Fruit fly (Drosophila melanogaster) S2 (cell line): Measurements from ENCODE around the gene CG4022.

Experiments
- CG8478 ChIP-seq: fragments of >200 bp; optimal IDR thresholded peaks from 2 replicates; lab custom pipeline; 2018
- CTCF ChIP-seq, 2 experiments: fragments of >200 bp; optimal IDR thresholded peaks; 2 replicates each; lab custom pipeline; 2018

DNA sequence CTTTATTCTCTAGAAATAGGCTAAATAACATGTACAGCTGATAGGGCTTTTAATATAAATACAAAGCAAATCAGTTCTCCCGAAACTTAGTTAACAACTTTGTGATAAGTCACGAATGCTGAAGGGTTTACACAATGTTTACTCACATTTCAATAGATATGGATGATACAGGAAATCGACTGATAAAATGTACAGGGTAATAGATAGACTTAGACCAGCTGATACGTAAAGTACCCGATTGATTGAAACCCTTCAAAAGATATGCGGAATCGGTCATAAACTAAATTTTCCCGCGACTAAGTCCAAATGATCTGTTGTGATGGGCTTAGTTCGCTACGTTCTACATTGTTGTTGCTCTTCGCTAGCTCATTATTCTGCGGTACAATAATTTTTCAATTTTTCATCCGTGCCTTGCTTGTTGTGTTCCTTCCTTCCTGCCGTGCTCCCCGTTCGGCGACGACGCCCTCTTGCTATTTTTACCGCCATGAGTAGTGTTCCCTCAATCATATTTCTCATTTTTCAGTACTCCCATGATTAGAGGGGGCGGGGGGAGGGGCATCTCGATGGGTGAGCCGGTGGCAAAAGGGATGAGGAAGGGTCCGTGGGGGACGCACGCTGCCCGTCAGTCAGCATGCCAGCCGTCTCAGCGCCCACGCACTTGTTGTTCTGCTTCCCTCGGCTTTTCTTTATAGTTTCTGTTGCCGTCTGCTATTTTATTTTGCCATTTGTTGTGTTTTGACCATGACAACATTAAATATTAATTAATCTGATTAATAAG is 22.4 kb upstream of the CG4022 start:
- TF ChIP-seq CG8478 (lab: Kevin White, UChicago) (no peak), CTCF (optimal IDR thresholded peaks at IDR 0.05; lab: Kevin White, UChicago) (no peak)
